Worm (Caenorhabditis elegans) whole organism, L1 larva: ENCODE results near the gene ttm-2.

Experiments used
- efl-1 ChIP-seq, 4 experiments: fragments of 150-350 bp; optimal IDR thresholded peaks in 3 of 4; peaks in 1 of 4; 1 replicate in 1 of 4; 2 replicates in 3 of 4; lab custom pipeline; 2014; ENCODE audit warnings: missing biosample characterization in 2 of 4, missing genetic modification characterization in 2 of 4, missing genetic modification reagents in 2 of 4
- nhr-12 ChIP-seq: sonication (generic microtip); optimal IDR thresholded peaks from 2 replicates; lab custom pipeline; 2017; ENCODE audit warnings: missing biosample characterization, missing genetic modification characterization
- nhr-76 ChIP-seq: sonication (generic microtip); optimal IDR thresholded peaks from 2 replicates; lab custom pipeline; 2017; ENCODE audit warnings: missing biosample characterization, missing genetic modification characterization
- swsn-7 ChIP-seq: sonication (generic microtip); optimal IDR thresholded peaks from 2 replicates; lab custom pipeline; 2016; ENCODE audit warnings: missing genetic modification characterization, missing compliant biosample characterization

DNA sequence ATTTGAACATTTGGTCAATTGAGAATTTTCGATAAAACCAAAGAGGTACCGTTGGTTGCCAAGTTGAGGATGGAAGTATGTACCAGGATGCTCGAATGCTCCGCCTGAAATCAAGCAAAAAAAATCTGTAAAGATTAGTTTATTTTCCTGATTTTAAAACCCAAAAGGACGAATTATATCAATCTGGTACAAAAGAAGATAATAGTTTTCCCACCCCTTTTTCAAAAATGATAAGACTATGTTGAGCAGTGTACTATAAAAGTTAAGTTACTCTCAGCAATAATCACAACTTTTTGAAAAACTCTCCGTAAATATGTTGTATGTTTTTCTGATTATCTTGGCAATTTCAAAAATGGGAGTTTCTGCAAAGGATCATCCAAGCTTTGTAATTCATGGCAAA is 7.7 kb downstream of the ttm-2 start, which contains the start of gene F26G1.3:
- TF ChIP-seq nhr-76 (tag; lab: Kevin White, UChicago) (no peak), swsn-7 (tag; lab: Kevin White, UChicago) (no peak), nhr-12 (no peak), efl-1 (optimal IDR thresholded peaks at IDR 0.05; lab: Kevin White, UChicago) (no peak), efl-1 (GFP tag; optimal IDR thresholded peaks at IDR 0.05 in 1 of 2; lab: Kevin White, UChicago) (no peak)
